Fruit fly (Drosophila melanogaster): ENCODE data around the gene CG8475.

DNA sequence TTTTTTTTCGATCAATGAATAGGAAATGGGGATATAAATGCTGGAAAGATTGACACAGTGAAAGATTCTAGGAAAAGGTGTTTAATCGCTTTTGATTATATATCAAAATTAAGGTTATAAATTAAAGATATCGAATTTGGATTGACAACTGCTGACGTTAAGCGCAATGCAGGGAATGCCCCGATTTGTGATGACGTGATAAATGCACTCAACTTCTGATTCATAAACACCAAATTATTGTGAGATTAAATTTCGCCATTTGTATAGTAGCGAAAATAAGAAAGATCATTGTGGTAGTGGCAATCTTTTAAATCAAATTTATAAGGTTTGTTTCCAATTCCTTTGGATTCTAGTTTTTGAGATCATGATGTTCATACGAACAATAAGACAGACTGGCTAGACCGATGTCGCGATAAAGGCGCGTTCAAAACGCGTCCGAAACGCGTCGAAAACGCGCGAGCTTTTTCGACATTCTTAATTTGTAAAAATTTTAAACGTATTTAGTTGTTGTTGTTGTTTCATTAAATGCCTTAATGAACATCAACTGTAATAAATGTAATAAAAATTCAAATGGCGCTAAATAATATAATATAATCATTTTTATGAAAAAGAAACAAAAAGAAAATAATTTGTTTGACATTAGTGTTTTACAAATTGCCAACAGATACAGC is 18.7 kb upstream of the CG8475 start, which contains the start of gene CG8349:
- TF ChIP-seq CG6808 (GFP tag; optimal IDR thresholded peaks at IDR 0.05) (no peak), fd59A (GFP tag; optimal IDR thresholded peaks at IDR 0.05) (no peak), Gug (GFP tag; IDR thresholded peaks at IDR 0.05) (no peak), CG11762 (GFP tag; optimal IDR thresholded peaks at IDR 0.05; ENCODE audit: insufficient read depth) (no peak), CG11294 (GFP tag; IDR thresholded peaks at IDR 0.05) (no peak), CG3919 (GFP tag; optimal IDR thresholded peaks at IDR 0.05) (no peak), CG6854 (GFP tag; optimal IDR thresholded peaks at IDR 0.05) (no peak), CG10631 (GFP tag; optimal IDR thresholded peaks at IDR 0.05) (no peak), CG10669 (GFP tag; optimal IDR thresholded peaks at IDR 0.05) (no peak), CG6792 (GFP tag; optimal IDR thresholded peaks at IDR 0.05) (no peak), CG11902 (GFP tag; optimal IDR thresholded peaks at IDR 0.05) (no peak), Sox14 (GFP tag; optimal IDR thresholded peaks at IDR 0.05) (no peak)

Data from whole organism, prepupa.